Fruit fly (Drosophila melanogaster): ENCODE data around the gene CG10472.
A peak's percentile ranks its signal among the peaks of the same experiment; 100 is the strongest.

Gene CG10472

DNA sequence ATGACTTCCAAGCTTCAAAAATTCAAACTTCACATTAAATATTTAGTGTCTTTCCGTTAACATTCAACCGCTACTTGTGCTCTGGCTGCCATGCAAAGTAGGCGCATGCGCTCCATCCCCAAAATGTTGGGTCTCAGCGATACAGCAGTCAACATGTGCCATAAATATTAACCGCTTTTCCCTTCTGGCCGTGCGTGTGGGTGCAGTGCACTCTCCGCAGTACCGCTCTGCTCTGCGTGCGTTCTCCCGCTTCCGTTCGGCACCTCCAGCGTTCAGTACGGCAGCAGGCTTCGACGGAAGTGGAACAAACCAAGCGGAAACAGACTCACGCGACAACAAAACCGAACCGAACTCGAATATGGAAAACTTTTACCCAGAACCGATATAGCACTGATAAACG lies 13.7 kb upstream of the CG10472 start, which contains the start of gene ssp6:
ssp6 (plus strand) TSS at position 294 of the 400 bp plus-strand sequence.
- no peak for TF ChIP-seq Rel (GFP tag; optimal IDR thresholded peaks at IDR 0.05)
- TF ChIP-seq Rel (tag; optimal IDR thresholded peaks at IDR 0.05) = no peak
- TF ChIP-seq Dif (GFP tag; optimal IDR thresholded peaks at IDR 0.05; ENCODE audit: partially characterized antibody) = peak; percentile 2
- no peak for TF ChIP-seq lola (GFP tag; optimal IDR thresholded peaks at IDR 0.05)

DNA sequence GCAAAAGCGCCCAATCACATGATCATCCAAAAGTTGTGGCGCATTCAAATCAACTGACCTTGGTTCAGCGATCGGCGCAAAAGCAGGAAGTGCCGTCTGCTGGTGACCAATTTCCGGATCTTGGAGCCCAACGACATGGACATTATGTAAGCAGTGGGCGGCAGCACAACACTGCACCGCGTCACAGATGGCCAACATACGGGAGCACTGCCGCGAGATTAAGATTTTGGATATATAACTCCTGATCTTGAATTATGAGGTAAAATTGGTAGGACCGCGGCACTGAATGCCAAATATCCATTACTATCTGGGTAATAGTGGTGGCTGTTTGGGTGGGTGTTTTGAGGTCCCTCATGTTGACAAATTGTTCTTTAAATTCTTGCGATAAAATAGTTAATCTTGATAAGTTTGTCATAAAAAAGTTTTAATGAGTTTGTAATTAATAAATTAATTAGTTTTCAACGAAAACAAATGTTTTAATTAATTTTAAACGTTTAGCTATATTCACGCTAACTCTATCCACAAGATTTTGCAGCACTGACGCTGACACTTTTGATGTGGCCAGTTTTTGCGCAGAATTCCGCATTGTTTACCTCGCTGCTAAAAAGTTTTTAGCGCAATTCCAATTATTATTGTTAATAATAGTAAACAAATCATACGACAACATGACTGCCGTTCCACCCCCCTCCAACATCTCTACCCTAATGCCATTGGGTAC lies 12.4 kb upstream of the CG10472 start, which contains the start of the genes CG13295 and CG6610:
CG13295 (minus strand) TSS at position 271 of the 718 bp plus-strand sequence.
CG6610 (plus strand) TSS at position 562 of the 718 bp plus-strand sequence.
- TF ChIP-seq GATAd (GFP tag; optimal IDR thresholded peaks at IDR 0.05) (no peak), sv (GFP tag; optimal IDR thresholded peaks at IDR 0.05) (peak; percentile 33), dmrt93B (GFP tag; optimal IDR thresholded peaks at IDR 0.05) (peak; percentile 57), rgr (GFP tag; optimal IDR thresholded peaks at IDR 0.05) (peak; percentile 51), fru (GFP tag; optimal IDR thresholded peaks at IDR 0.05) (peak; percentile 48), foxo (GFP tag; optimal IDR thresholded peaks at IDR 0.05) (peak in 1 of 2 experiments; percentile 49), br (GFP tag; optimal IDR thresholded peaks at IDR 0.05) (peak; percentile 23), OdsH (GFP tag; optimal IDR thresholded peaks at IDR 0.05) (peak; percentile 39), dsf (GFP tag; optimal IDR thresholded peaks at IDR 0.05; ENCODE audit: borderline replicate concordance) (no peak), brk (GFP tag; optimal IDR thresholded peaks at IDR 0.05) (no peak), Hnf4 (GFP tag; optimal IDR thresholded peaks at IDR 0.05) (no peak), Dfd (GFP tag; optimal IDR thresholded peaks at IDR 0.05) (no peak), pan (optimal IDR thresholded peaks at IDR 0.05) (no peak), woc (GFP tag; optimal IDR thresholded peaks at IDR 0.05) (peak; percentile 84), sage (GFP tag; optimal IDR thresholded peaks at IDR 0.05) (no peak), Abd-B (GFP tag; optimal IDR thresholded peaks at IDR 0.05) (no peak), CrebA (GFP tag; optimal IDR thresholded peaks at IDR 0.05; ENCODE audit: borderline replicate concordance) (no peak), Jra (GFP tag; optimal IDR thresholded peaks at IDR 0.05) (no peak), dl (GFP tag; optimal IDR thresholded peaks at IDR 0.05; ENCODE audit: insufficient read depth in 1 of 2, partially characterized antibody in 2 of 2) (no peak), CG9705 (GFP tag; optimal IDR thresholded peaks at IDR 0.05) (peak; percentile 58), tai (GFP tag; optimal IDR thresholded peaks at IDR 0.05) (no peak), Rel (GFP tag; optimal IDR thresholded peaks at IDR 0.05) (no peak), Rel (tag; optimal IDR thresholded peaks at IDR 0.05) (peak; percentile 35), Myc (optimal IDR thresholded peaks at IDR 0.05) (peak; percentile 88), ey (GFP tag; optimal IDR thresholded peaks at IDR 0.05) (peak; percentile 37), h (GFP tag; optimal IDR thresholded peaks at IDR 0.05) (peak; percentile 54), Dif (GFP tag; optimal IDR thresholded peaks at IDR 0.05; ENCODE audit: partially characterized antibody) (no peak), psq (GFP tag; optimal IDR thresholded peaks at IDR 0.05) (peak; percentile 19), Sp1 (GFP tag; optimal IDR thresholded peaks at IDR 0.05) (peak; percentile 59), jim (GFP tag; optimal IDR thresholded peaks at IDR 0.05) (no peak), HLH106 (tag; optimal IDR thresholded peaks at IDR 0.05) (peak; percentile 83)

DNA sequence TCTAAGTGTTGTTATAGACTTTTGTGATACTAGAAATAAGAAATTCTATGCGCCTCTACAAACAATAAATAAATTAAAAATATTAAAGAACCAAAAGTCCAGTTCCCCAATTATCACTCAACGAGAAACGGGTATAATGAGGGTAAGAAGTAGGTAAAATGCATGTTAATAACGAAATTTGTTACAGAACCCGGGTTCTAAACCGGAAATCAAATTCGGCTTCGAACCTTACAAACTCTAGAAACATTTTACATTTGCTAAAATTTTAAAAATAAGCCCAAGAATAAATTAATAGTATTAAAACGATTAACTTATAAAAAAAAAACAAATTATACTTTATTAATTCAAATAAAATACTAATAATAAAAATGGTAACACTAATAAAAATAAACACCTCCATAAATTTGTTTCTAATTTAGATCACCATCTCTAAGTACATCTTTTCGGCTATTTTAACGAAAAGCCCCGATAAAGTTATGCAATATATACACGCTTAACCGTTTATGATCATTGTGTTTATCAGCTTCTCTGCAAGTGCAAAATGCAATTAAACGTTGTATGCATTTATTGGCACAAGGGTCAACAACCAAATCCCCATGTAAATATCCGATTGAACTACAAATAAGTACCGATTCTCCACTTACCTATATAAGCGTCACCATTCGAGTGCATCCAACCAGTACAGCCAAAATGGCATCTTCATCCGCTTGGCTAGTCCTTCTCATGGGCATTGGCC lies 8.9 kb upstream of the CG10472 start, which contains the start of gene CG6602:
CG6602 (plus strand) TSS at position 686 of the 736 bp plus-strand sequence.
- no peak for TF ChIP-seq CG32264 (GFP tag; optimal IDR thresholded peaks at IDR 0.05)
- TF ChIP-seq usp (GFP tag; optimal IDR thresholded peaks at IDR 0.05) = no peak
- TF ChIP-seq jim (GFP tag; optimal IDR thresholded peaks at IDR 0.05) = no peak
- no peak for TF ChIP-seq CrebA (GFP tag; optimal IDR thresholded peaks at IDR 0.05; ENCODE audit: borderline replicate concordance)
- TF ChIP-seq br (GFP tag; optimal IDR thresholded peaks at IDR 0.05) = no peak
- peak in 1 of 2 experiments; percentile 53 for TF ChIP-seq foxo (GFP tag; optimal IDR thresholded peaks at IDR 0.05)
- peak; percentile 25 for TF ChIP-seq fru (GFP tag; optimal IDR thresholded peaks at IDR 0.05)
- no peak for TF ChIP-seq brk (GFP tag; optimal IDR thresholded peaks at IDR 0.05)
- TF ChIP-seq sage (GFP tag; optimal IDR thresholded peaks at IDR 0.05) = peak; percentile 39
- TF ChIP-seq Abd-B (GFP tag; optimal IDR thresholded peaks at IDR 0.05) = no peak
- peak; percentile 27 for TF ChIP-seq OdsH (GFP tag; optimal IDR thresholded peaks at IDR 0.05)
- TF ChIP-seq Hr78 (GFP tag; optimal IDR thresholded peaks at IDR 0.05) = no peak
- TF ChIP-seq dmrt93B (GFP tag; optimal IDR thresholded peaks at IDR 0.05) = peak; percentile 89
- no peak for TF ChIP-seq psq (GFP tag; optimal IDR thresholded peaks at IDR 0.05)
- TF ChIP-seq Rel (GFP tag; optimal IDR thresholded peaks at IDR 0.05) = no peak
- no peak for TF ChIP-seq Rel (tag; optimal IDR thresholded peaks at IDR 0.05)
- TF ChIP-seq Vsx2 (GFP tag; optimal IDR thresholded peaks at IDR 0.05; ENCODE audit: partially characterized antibody) = no peak
- TF ChIP-seq Hr83 (GFP tag; optimal IDR thresholded peaks at IDR 0.05; ENCODE audit: poor library complexity, severe bottlenecking) = peak; percentile 65
- TF ChIP-seq Mio (GFP tag; optimal IDR thresholded peaks at IDR 0.05) = no peak
- peak; percentile 59 for TF ChIP-seq HLH106 (tag; optimal IDR thresholded peaks at IDR 0.05)
- no peak for TF ChIP-seq Dif (GFP tag; optimal IDR thresholded peaks at IDR 0.05; ENCODE audit: partially characterized antibody)
- TF ChIP-seq dsf (GFP tag; optimal IDR thresholded peaks at IDR 0.05; ENCODE audit: borderline replicate concordance) = no peak
- TF ChIP-seq woc (GFP tag; optimal IDR thresholded peaks at IDR 0.05) = no peak
- TF ChIP-seq sv (GFP tag; optimal IDR thresholded peaks at IDR 0.05) = peak; percentile 30
- no peak for TF ChIP-seq tai (GFP tag; optimal IDR thresholded peaks at IDR 0.05)
- peak; percentile 68 for TF ChIP-seq rgr (GFP tag; optimal IDR thresholded peaks at IDR 0.05)
- TF ChIP-seq N (GFP tag; optimal IDR thresholded peaks at IDR 0.05) = no peak
- no peak for TF ChIP-seq GATAd (GFP tag; optimal IDR thresholded peaks at IDR 0.05)
- no peak for TF ChIP-seq lola (GFP tag; optimal IDR thresholded peaks at IDR 0.05)
- no peak for TF ChIP-seq Hnf4 (GFP tag; optimal IDR thresholded peaks at IDR 0.05)
- peak; percentile 26 for TF ChIP-seq h (GFP tag; optimal IDR thresholded peaks at IDR 0.05)
- TF ChIP-seq Dfd (GFP tag; optimal IDR thresholded peaks at IDR 0.05) = no peak
- TF ChIP-seq pan (optimal IDR thresholded peaks at IDR 0.05) = no peak
- TF ChIP-seq Sp1 (GFP tag; optimal IDR thresholded peaks at IDR 0.05) = peak; percentile 36
- no peak for TF ChIP-seq Myc (optimal IDR thresholded peaks at IDR 0.05)

Measured in whole organism, wandering third instar larva.